Fruit fly (Drosophila melanogaster): Measurements from ENCODE around the gene CG15482.

The CG15482 gene

DNA sequence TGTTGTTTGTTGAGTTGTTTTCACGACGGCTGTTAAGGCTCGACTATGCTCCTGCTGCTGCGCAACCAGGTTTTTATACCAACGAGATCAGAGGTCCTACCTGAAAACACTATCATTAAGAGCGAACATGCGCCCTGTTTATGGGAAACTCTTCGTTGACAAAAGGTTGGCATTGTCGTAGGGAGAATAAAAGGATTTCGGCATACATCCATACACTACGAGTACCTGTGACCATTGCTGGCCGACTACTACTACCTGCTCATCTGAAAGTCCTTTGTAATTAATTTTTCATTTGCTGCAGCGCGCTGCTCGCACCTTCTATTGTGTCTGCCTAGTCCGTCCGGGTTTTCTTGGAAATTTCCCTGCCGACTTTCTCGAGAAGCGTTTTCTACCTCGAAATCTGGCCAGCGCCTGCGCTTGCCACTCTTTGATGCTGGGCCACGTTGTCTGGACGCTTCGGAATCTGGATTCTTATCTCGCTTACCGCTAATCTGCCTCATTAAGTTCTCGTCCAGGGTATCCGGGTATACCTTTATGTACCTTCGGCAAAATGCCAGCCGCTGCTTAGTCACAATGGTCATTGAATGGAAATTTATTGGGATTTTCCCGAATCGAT, 13.7 kb upstream of the CG15482 start, which contains the start of gene CG15480:
Gene CG15480 (minus strand): TSS at position 51 of the 616 bp plus-strand sequence.
- TF ChIP-seq CG12236 (GFP tag; optimal IDR thresholded peaks at IDR 0.05) (no peak), twi (tag; optimal IDR thresholded peaks at IDR 0.05) (peak; percentile 62), B-H2 (GFP tag; optimal IDR thresholded peaks at IDR 0.05) (no peak), chn (GFP tag; optimal IDR thresholded peaks at IDR 0.05) (no peak), CG18011 (GFP tag; optimal IDR thresholded peaks at IDR 0.05) (no peak), CG9797 (GFP tag; optimal IDR thresholded peaks at IDR 0.05) (no peak), sim (GFP tag; IDR thresholded peaks at IDR 0.05) (no peak), sr (GFP tag; IDR thresholded peaks at IDR 0.05) (no peak), lov (optimal IDR thresholded peaks at IDR 0.05) (no peak), lov (GFP tag; IDR thresholded peaks at IDR 0.05) (no peak), zen (tag; optimal IDR thresholded peaks at IDR 0.05) (peak; percentile 99), CG6175 (GFP tag; IDR thresholded peaks at IDR 0.05) (no peak), Stat92E (GFP tag; optimal IDR thresholded peaks at IDR 0.05) (peak in 1 of 3 experiments; percentile 91), CG31388 (GFP tag; optimal IDR thresholded peaks at IDR 0.05) (no peak), trem (tag; optimal IDR thresholded peaks at IDR 0.05) (no peak), Chrac-16 (GFP tag; optimal IDR thresholded peaks at IDR 0.05) (no peak), tll (GFP tag; optimal IDR thresholded peaks at IDR 0.05) (peak in 1 of 2 experiments; percentile 96), CG9215 (GFP tag; IDR thresholded peaks at IDR 0.05) (no peak), CG1832 (GFP tag; optimal IDR thresholded peaks at IDR 0.05) (no peak), grn (GFP tag; optimal IDR thresholded peaks at IDR 0.05) (peak; percentile 67), CG13894 (tag; optimal IDR thresholded peaks at IDR 0.05) (no peak), sna (GFP tag; IDR thresholded peaks at IDR 0.05; ENCODE audit: partially characterized antibody) (no peak), CG43689 (GFP tag; IDR thresholded peaks at IDR 0.05) (no peak), yki (optimal IDR thresholded peaks at IDR 0.05) (no peak), CG2120 (GFP tag; optimal IDR thresholded peaks at IDR 0.05) (no peak), CG15479 (GFP tag; optimal IDR thresholded peaks at IDR 0.05) (peak; percentile 97), slbo (GFP tag; IDR thresholded peaks at IDR 0.05) (no peak), slp2 (GFP tag; optimal IDR thresholded peaks at IDR 0.05) (no peak), cad (GFP tag; optimal IDR thresholded peaks at IDR 0.05) (peak; percentile 78), D (optimal IDR thresholded peaks at IDR 0.05) (peak; percentile 99), D (GFP tag; optimal IDR thresholded peaks at IDR 0.05) (no peak), CG8281 (tag; optimal IDR thresholded peaks at IDR 0.05) (no peak), eyg (GFP tag; optimal IDR thresholded peaks at IDR 0.05) (no peak), Ets65A (GFP tag) (peak; percentile 48), NFAT (GFP tag; IDR thresholded peaks at IDR 0.05) (no peak), Hsf (GFP tag; optimal IDR thresholded peaks at IDR 0.05) (no peak), gt (GFP tag; IDR thresholded peaks at IDR 0.05) (0 out of 2 replicates have a peak, but pooled peaks have one; percentile 18), Dip3 (GFP tag; optimal IDR thresholded peaks at IDR 0.05) (no peak), Neu2 (GFP tag; optimal IDR thresholded peaks at IDR 0.05; ENCODE audit: borderline replicate concordance) (no peak), crp (GFP tag; optimal IDR thresholded peaks at IDR 0.05) (no peak), Dref (GFP tag; IDR thresholded peaks at IDR 0.05) (no peak), CG15073 (GFP tag; optimal IDR thresholded peaks at IDR 0.05) (no peak), CG12071 (GFP tag; optimal IDR thresholded peaks at IDR 0.05) (no peak), Dp (GFP tag; optimal IDR thresholded peaks at IDR 0.05) (no peak), D19B (GFP tag; optimal IDR thresholded peaks at IDR 0.05) (no peak), Dip2 (GFP tag; IDR thresholded peaks at IDR 0.05) (no peak), PHDP (tag; optimal IDR thresholded peaks at IDR 0.05) (no peak), CG32772 (GFP tag; IDR thresholded peaks at IDR 0.05) (no peak), chinmo (GFP tag; IDR thresholded peaks at IDR 0.05; ENCODE audit: partially characterized antibody) (0 out of 4 replicates have a peak, but pooled peaks have one; percentile 5), odd (GFP tag; optimal IDR thresholded peaks at IDR 0.05) (no peak), gcm (GFP tag; optimal IDR thresholded peaks at IDR 0.05) (no peak)

Data from whole organism, embryonic.